Worm (Caenorhabditis elegans): Measurements from ENCODE around the gene F43C9.1.

DNA sequence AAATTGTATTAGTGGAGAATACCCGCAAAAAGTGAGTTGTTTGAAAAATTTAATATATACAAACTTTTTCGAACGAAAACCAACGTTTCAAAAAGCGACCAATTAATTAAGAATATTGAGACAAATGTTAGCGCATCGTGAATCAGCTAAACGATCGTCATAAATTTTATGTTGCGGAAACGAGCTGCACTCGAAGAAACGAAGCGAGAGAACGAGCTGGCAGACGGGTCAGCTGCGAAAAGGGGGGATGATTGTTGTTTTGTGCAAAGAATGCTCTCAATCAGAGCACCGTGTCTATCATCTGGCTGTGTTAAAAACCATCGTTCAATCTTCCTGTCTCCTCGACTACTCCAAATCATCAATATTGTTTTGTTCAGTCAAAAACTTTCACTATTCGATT lies 10.9 kb downstream of the F43C9.1 start:
- TF ChIP-seq ahr-1 (tag; optimal IDR thresholded peaks at IDR 0.05) (no peak), ttx-3 (tag; optimal IDR thresholded peaks at IDR 0.05) (no peak), mec-3 (tag; optimal IDR thresholded peaks at IDR 0.05; ENCODE audit: borderline replicate concordance) (no peak), ama-1 (optimal IDR thresholded peaks at IDR 0.05) (no peak), ceh-30 (tag; optimal IDR thresholded peaks at IDR 0.05) (no peak), ceh-31 (tag; optimal IDR thresholded peaks at IDR 0.05) (no peak)

All from whole organism, late embryonic.